Worm (Caenorhabditis elegans) whole organism, L4 larva: ENCODE data around the gene kars-1.

Experiments used
- aha-1 ChIP-seq: fragments of 150-350 bp; peaks from one replicate; lab custom pipeline; 2014; ENCODE audit warnings: missing biosample characterization, missing genetic modification characterization
- ama-1 ChIP-seq: fragments of 150-350 bp; optimal IDR thresholded peaks from 2 replicates; lab custom pipeline; 2014; ENCODE audit warnings: inconsistent platforms, mixed read lengths
- ceh-82 ChIP-seq: sonication (generic microtip); optimal IDR thresholded peaks from 2 replicates; lab custom pipeline; 2017; ENCODE audit warnings: missing biosample characterization, missing genetic modification characterization
- ces-1 ChIP-seq: fragments of 150-350 bp; sonication (generic microtip); optimal IDR thresholded peaks from 4 replicates; lab custom pipeline; 2014; ENCODE audit warnings: missing biosample characterization, missing genetic modification reagents, missing genetic modification characterization
- ctbp-1 ChIP-seq: fragments of 200-800 bp; sonication (Bioruptor generic); IDR thresholded peaks from 2 replicates; pipeline ENCODE4 v1.3.6; 2022; ENCODE audit warnings: missing genetic modification reagents, missing genetic modification characterization, missing compliant biosample characterization
- nhr-28 ChIP-seq: fragments of 150-350 bp; optimal IDR thresholded peaks from 2 replicates; lab custom pipeline; 2014; ENCODE audit warnings: missing biosample characterization, missing genetic modification characterization
- nhr-6 ChIP-seq: fragments of 150-350 bp; optimal IDR thresholded peaks from 2 replicates; lab custom pipeline; 2014; ENCODE audit warnings: missing biosample characterization, missing genetic modification characterization
- sdz-12 ChIP-seq: fragments of 200-800 bp; sonication (Bioruptor generic); optimal IDR thresholded peaks from 2 replicates; lab custom pipeline; 2018; ENCODE audit warnings: mild to moderate bottlenecking, missing genetic modification characterization, missing compliant biosample characterization
- set-16 ChIP-seq: fragments of 200-800 bp; sonication (Bioruptor generic); IDR thresholded peaks from 2 replicates; pipeline ENCODE4 v1.3.6; 2022; ENCODE audit warnings: missing genetic modification reagents, missing genetic modification characterization, missing compliant biosample characterization
- spr-1 ChIP-seq: sonication (generic microtip); optimal IDR thresholded peaks from 2 replicates; lab custom pipeline; 2016; ENCODE audit warnings: mild to moderate bottlenecking, missing genetic modification characterization, missing compliant biosample characterization

- TF ChIP-seq ces-1 (GFP tag; lab: Kevin White, UChicago) (no peak), ctbp-1 (GFP tag; lab: Robert Waterston, UW) (no peak), ceh-82 (tag; lab: Kevin White, UChicago) (no peak), nhr-28 (tag; lab: Kevin White, UChicago) (no peak), sdz-12 (no peak), set-16 (GFP tag; lab: Robert Waterston, UW) (no peak), nhr-6 (tag; lab: Kevin White, UChicago) (no peak), aha-1 (tag; lab: Kevin White, UChicago) (no peak), ama-1 (lab: Kevin White, UChicago) (no peak), spr-1 (tag; lab: Kevin White, UChicago) (no peak)
These were observed 34.4 kb downstream of the kars-1 start, which contains the start of gene cin-4 for ce11 chrII:7037659-7038342.
